Worm (Caenorhabditis elegans) whole organism, L1 larva: Measurements from ENCODE around the gene cal-2.

Experiments used
- C04F5.9 ChIP-seq: sonication (generic microtip); optimal IDR thresholded peaks from 2 replicates; lab custom pipeline; 2016; ENCODE audit warnings: missing genetic modification characterization, missing compliant biosample characterization
- C16A3.4 ChIP-seq: fragments of 150-350 bp; optimal IDR thresholded peaks from 2 replicates; lab custom pipeline; 2014; ENCODE audit warnings: missing biosample characterization, missing genetic modification characterization
- C34B4.2 ChIP-seq: sonication (generic microtip); optimal IDR thresholded peaks from 2 replicates; lab custom pipeline; 2017; ENCODE audit warnings: mild to moderate bottlenecking, missing genetic modification characterization, missing compliant biosample characterization
- aha-1 ChIP-seq: fragments of 150-350 bp; optimal IDR thresholded peaks from 2 replicates; lab custom pipeline; 2014; ENCODE audit warnings: missing biosample characterization, missing genetic modification characterization
- alr-1 ChIP-seq: fragments of 200-800 bp; sonication (Bioruptor generic); optimal IDR thresholded peaks from 2 replicates; lab custom pipeline; 2018; ENCODE audit warnings: borderline replicate concordance, mild to moderate bottlenecking, missing genetic modification characterization, missing compliant biosample characterization
- ceh-8 ChIP-seq: fragments of 200-800 bp; sonication (Bioruptor generic); optimal IDR thresholded peaks from 2 replicates; lab custom pipeline; 2018; ENCODE audit warnings: mild to moderate bottlenecking, missing genetic modification characterization, moderate library complexity, missing compliant biosample characterization
- ceh-82 ChIP-seq, 3 experiments: fragments of 150-350 bp in 1 of 3; sonication (generic microtip) in 2 of 3; optimal IDR thresholded peaks; 2 replicates each; lab custom pipeline; 2014 to 2017; ENCODE audit warnings: missing biosample characterization in 3 of 3, missing genetic modification characterization in 3 of 3
- ceh-90 ChIP-seq: sonication (generic microtip); optimal IDR thresholded peaks from 2 replicates; lab custom pipeline; 2016; ENCODE audit warnings: missing genetic modification characterization, missing compliant biosample characterization
- efl-3 ChIP-seq: fragments of 200-800 bp; sonication (Bioruptor generic); optimal IDR thresholded peaks from 2 replicates; lab custom pipeline; 2018; ENCODE audit warnings: mild to moderate bottlenecking, missing genetic modification characterization, missing compliant biosample characterization
- egl-27 ChIP-seq, 2 experiments: fragments of 150-350 bp in 1 of 2; sonication (generic microtip); optimal IDR thresholded peaks; 3 replicates each; lab custom pipeline; 2017 to 2018; ENCODE audit warnings: missing biosample characterization in 2 of 2, missing genetic modification characterization in 2 of 2, missing genetic modification reagents in 2 of 2
- elt-2 ChIP-seq: sonication (generic microtip); optimal IDR thresholded peaks from 2 replicates; lab custom pipeline; 2016; ENCODE audit warnings: missing genetic modification characterization, mild to moderate bottlenecking, inconsistent platforms, missing compliant biosample characterization, missing genetic modification reagents
- elt-3 ChIP-seq, 6 experiments: fragments of 150-350 bp in 1 of 6; sonication (generic microtip); optimal IDR thresholded peaks; 2 replicates each; lab custom pipeline; 2017 to 2018; ENCODE audit warnings: missing biosample characterization in 6 of 6, missing genetic modification characterization in 6 of 6, inconsistent platforms in 1 of 6
- ets-5 ChIP-seq: fragments of 200-800 bp; sonication (Bioruptor generic); IDR thresholded peaks from 2 replicates; pipeline ENCODE4 v1.3.6; 2022; ENCODE audit warnings: missing genetic modification characterization, missing compliant biosample characterization
- fkh-10 ChIP-seq: sonication (generic microtip); optimal IDR thresholded peaks from 2 replicates; lab custom pipeline; 2017; ENCODE audit warnings: missing biosample characterization, missing genetic modification reagents, missing genetic modification characterization
- fkh-4 ChIP-seq: sonication (generic microtip); optimal IDR thresholded peaks from 2 replicates; lab custom pipeline; 2016; ENCODE audit warnings: missing compliant biosample characterization, missing genetic modification characterization, borderline replicate concordance
- fkh-8 ChIP-seq: sonication (generic microtip); optimal IDR thresholded peaks from 2 replicates; lab custom pipeline; 2016; ENCODE audit warnings: mild to moderate bottlenecking, missing genetic modification characterization, missing compliant biosample characterization
- fos-1 ChIP-seq: fragments of 150-350 bp; optimal IDR thresholded peaks from 2 replicates; lab custom pipeline; 2014; ENCODE audit warnings: missing biosample characterization, missing genetic modification characterization
- grh-1 ChIP-seq: fragments of 200-800 bp; sonication (Bioruptor generic); IDR thresholded peaks from 2 replicates; pipeline ENCODE4 v1.3.6; 2022; ENCODE audit warnings: missing genetic modification reagents, missing genetic modification characterization, missing compliant biosample characterization
- hlh-17 ChIP-seq: fragments of 200-800 bp; sonication (Bioruptor generic); optimal IDR thresholded peaks from 2 replicates; lab custom pipeline; 2018; ENCODE audit warnings: missing genetic modification characterization, mild to moderate bottlenecking, missing compliant biosample characterization, moderate library complexity, borderline replicate concordance
- isw-1 ChIP-seq: fragments of 200-800 bp; sonication (Bioruptor generic); IDR thresholded peaks from 2 replicates; pipeline ENCODE4 v1.3.6; 2022; ENCODE audit warnings: missing genetic modification characterization, missing compliant biosample characterization
- jun-1 ChIP-seq: fragments of 150-350 bp; optimal IDR thresholded peaks from 2 replicates; lab custom pipeline; 2014; ENCODE audit warnings: missing biosample characterization, missing genetic modification reagents, missing genetic modification characterization
- lin-14 ChIP-seq: fragments of 200-800 bp; sonication (Bioruptor generic); optimal IDR thresholded peaks from 2 replicates; lab custom pipeline; 2018; ENCODE audit warnings: mild to moderate bottlenecking, missing genetic modification characterization, moderate library complexity, missing compliant biosample characterization
- lin-15B ChIP-seq: fragments of 150-350 bp; sonication (generic microtip); optimal IDR thresholded peaks from 3 replicates; lab custom pipeline; 2014; ENCODE audit warnings: missing biosample characterization, missing genetic modification characterization
- lin-35 ChIP-seq, 2 experiments: fragments of 150-350 bp; optimal IDR thresholded peaks; 2 replicates each; lab custom pipeline; 2014; ENCODE audit warnings: missing biosample characterization in 2 of 2, missing genetic modification characterization in 2 of 2, missing genetic modification reagents in 2 of 2
- lin-39 ChIP-seq: fragments of 150-350 bp; optimal IDR thresholded peaks from 2 replicates; lab custom pipeline; 2014; ENCODE audit warnings: missing biosample characterization, missing genetic modification reagents, missing genetic modification characterization
- lsy-2 ChIP-seq, 2 experiments: fragments of 150-350 bp; optimal IDR thresholded peaks; 2 replicates each; lab custom pipeline; 2014; ENCODE audit warnings: missing biosample characterization in 2 of 2, missing genetic modification characterization in 2 of 2
- mab-9 ChIP-seq: fragments of 200-800 bp; sonication (Bioruptor generic); IDR thresholded peaks from 2 replicates; pipeline ENCODE4 v1.3.6; 2022; ENCODE audit warnings: missing genetic modification reagents, missing genetic modification characterization, missing compliant biosample characterization
- mdl-1 ChIP-seq, 2 experiments: fragments of 150-350 bp; optimal IDR thresholded peaks; 2 replicates each; lab custom pipeline; 2014 to 2017; ENCODE audit warnings: missing biosample characterization in 2 of 2, missing genetic modification characterization in 2 of 2, inconsistent platforms in 1 of 2
- mep-1 ChIP-seq: fragments of 150-350 bp; optimal IDR thresholded peaks from 2 replicates; lab custom pipeline; 2014; ENCODE audit warnings: missing biosample characterization, missing genetic modification characterization
- nhr-12 ChIP-seq: sonication (generic microtip); optimal IDR thresholded peaks from 2 replicates; lab custom pipeline; 2017; ENCODE audit warnings: missing biosample characterization, missing genetic modification characterization
- nhr-20 ChIP-seq: sonication (generic microtip); optimal IDR thresholded peaks from 2 replicates; lab custom pipeline; 2016; ENCODE audit warnings: mild to moderate bottlenecking, missing genetic modification characterization, missing compliant biosample characterization
- nhr-47 ChIP-seq: sonication (generic microtip); optimal IDR thresholded peaks from 2 replicates; lab custom pipeline; 2016; ENCODE audit warnings: mild to moderate bottlenecking, missing genetic modification characterization, moderate library complexity, missing compliant biosample characterization
- nhr-71 ChIP-seq: sonication (generic microtip); optimal IDR thresholded peaks from 2 replicates; lab custom pipeline; 2016; ENCODE audit warnings: mild to moderate bottlenecking, missing genetic modification characterization, moderate library complexity, missing compliant biosample characterization
- nhr-76 ChIP-seq: sonication (generic microtip); optimal IDR thresholded peaks from 2 replicates; lab custom pipeline; 2017; ENCODE audit warnings: missing biosample characterization, missing genetic modification characterization
- nhr-77 ChIP-seq: fragments of 150-350 bp; optimal IDR thresholded peaks from 2 replicates; lab custom pipeline; 2014; ENCODE audit warnings: missing biosample characterization, missing genetic modification characterization
- nhr-84 ChIP-seq: sonication (generic microtip); optimal IDR thresholded peaks from 2 replicates; lab custom pipeline; 2017; ENCODE audit warnings: missing biosample characterization, missing genetic modification characterization
- pax-3 ChIP-seq: fragments of 200-800 bp; sonication (Bioruptor generic); optimal IDR thresholded peaks from 2 replicates; lab custom pipeline; 2018; ENCODE audit warnings: mild to moderate bottlenecking, missing genetic modification characterization, moderate library complexity, missing compliant biosample characterization
- pqm-1 ChIP-seq: sonication (generic microtip); optimal IDR thresholded peaks from 3 replicates; lab custom pipeline; 2017; ENCODE audit warnings: missing biosample characterization, missing genetic modification characterization
- rnt-1 ChIP-seq: sonication (generic microtip); optimal IDR thresholded peaks from 2 replicates; lab custom pipeline; 2016; ENCODE audit warnings: mild to moderate bottlenecking, missing genetic modification characterization, moderate library complexity, missing compliant biosample characterization
- skn-1 ChIP-seq: fragments of 150-350 bp; optimal IDR thresholded peaks from 2 replicates; lab custom pipeline; 2014; ENCODE audit warnings: missing biosample characterization, missing genetic modification characterization
- sptf-1 ChIP-seq: fragments of 150-350 bp; optimal IDR thresholded peaks from 2 replicates; lab custom pipeline; 2014; ENCODE audit warnings: missing biosample characterization, missing genetic modification characterization
- tlp-1 ChIP-seq: fragments of 150-350 bp; optimal IDR thresholded peaks from 2 replicates; lab custom pipeline; 2014; ENCODE audit warnings: missing biosample characterization, missing genetic modification characterization
- unc-30 ChIP-seq: sonication (generic microtip); optimal IDR thresholded peaks from 2 replicates; lab custom pipeline; 2017; ENCODE audit warnings: missing biosample characterization, missing genetic modification characterization
- unc-98 ChIP-seq: fragments of 200-800 bp; sonication (Bioruptor generic); IDR thresholded peaks from 2 replicates; pipeline ENCODE4 v1.3.6; 2022; ENCODE audit warnings: missing genetic modification characterization, missing compliant biosample characterization
- vab-15 ChIP-seq: sonication (generic microtip); optimal IDR thresholded peaks from 2 replicates; lab custom pipeline; 2017; ENCODE audit warnings: missing genotype, mild to moderate bottlenecking, missing genetic modification characterization, missing compliant biosample characterization
- zag-1 ChIP-seq: fragments of 150-350 bp; optimal IDR thresholded peaks from 2 replicates; lab custom pipeline; 2014; ENCODE audit warnings: missing biosample characterization, missing genetic modification characterization
- ztf-4 ChIP-seq: fragments of 150-350 bp; optimal IDR thresholded peaks from 2 replicates; lab custom pipeline; 2014; ENCODE audit warnings: missing biosample characterization, missing genetic modification characterization

cal-2 gene

ce11 chrII:8964835-8965234 is 4.3 kb downstream of the cal-2 start, which contains the start of the genes ndub-3 and C18E9.2 (continued):
- TF ChIP-seq fkh-4 (tag; lab: Kevin White, UChicago), result no peak
- peak; percentile 1 for TF ChIP-seq nhr-47 (tag; lab: Kevin White, UChicago)
- TF ChIP-seq C16A3.4 (tag; lab: Kevin White, UChicago), result peak; percentile 55
- TF ChIP-seq ztf-4 (tag; lab: Kevin White, UChicago), result no peak

- peak; percentile 98 for TF ChIP-seq lin-35 (GFP tag; optimal IDR thresholded peaks at IDR 0.05; lab: Kevin White, UChicago)
- TF ChIP-seq lin-14, result peak; percentile 90
- TF ChIP-seq mdl-1 (tag; optimal IDR thresholded peaks at IDR 0.05; lab: Kevin White, UChicago), result peak in 1 of 2 experiments; percentile 65
- TF ChIP-seq efl-3 (GFP tag; lab: Kevin White, UChicago), result no peak
- no peak for TF ChIP-seq nhr-12
- TF ChIP-seq ceh-8, result peak; percentile 72
- peak; percentile 62; the same call in 1 of the 2 replicates for TF ChIP-seq mab-9 (GFP tag; lab: Robert Waterston, UW)
- peak; percentile 76 to 92 (median 80) for TF ChIP-seq ceh-82 (tag; optimal IDR thresholded peaks at IDR 0.05; lab: Kevin White, UChicago)
- no peak for TF ChIP-seq alr-1 (tag; lab: Kevin White, UChicago)
- TF ChIP-seq jun-1, result peak; percentile 84
- peak; percentile 87 for TF ChIP-seq isw-1 (GFP tag; lab: Robert Waterston, UW)
- TF ChIP-seq grh-1 (GFP tag; lab: Robert Waterston, UW), result peak; percentile 63
- peak; percentile 54 for TF ChIP-seq nhr-77 (tag; lab: Kevin White, UChicago)
- TF ChIP-seq tlp-1 (tag; lab: Kevin White, UChicago), result no peak
- peak; percentile 21 for TF ChIP-seq zag-1
- no peak for TF ChIP-seq unc-30 (tag; lab: Kevin White, UChicago)
- peak; percentile 87 for TF ChIP-seq nhr-20 (tag; lab: Kevin White, UChicago)
- no peak for TF ChIP-seq pqm-1 (tag; lab: Kevin White, UChicago)
- TF ChIP-seq ceh-90 (tag; lab: Kevin White, UChicago), result peak; percentile 38
- TF ChIP-seq C34B4.2 (tag; lab: Kevin White, UChicago), result no peak
- TF ChIP-seq elt-2, result peak; percentile 58
- TF ChIP-seq lsy-2 (tag; optimal IDR thresholded peaks at IDR 0.05; lab: Kevin White, UChicago), result peak; percentile 91
- TF ChIP-seq elt-3 (tag; optimal IDR thresholded peaks at IDR 0.05; lab: Kevin White, UChicago), result peak in 2 of 6 experiments; percentile 2 to 46
- no peak for TF ChIP-seq ets-5
- no peak for TF ChIP-seq sptf-1 (tag; lab: Kevin White, UChicago)
- TF ChIP-seq aha-1 (tag; lab: Kevin White, UChicago), result no peak
- TF ChIP-seq nhr-84 (tag; lab: Kevin White, UChicago), result no peak
- TF ChIP-seq fkh-8 (tag; lab: Kevin White, UChicago), result peak; percentile 80
- peak; percentile 66 for TF ChIP-seq pax-3 (tag; lab: Kevin White, UChicago)
- TF ChIP-seq fkh-10 (GFP tag; lab: Kevin White, UChicago), result peak; percentile 46
- peak; percentile 90 for TF ChIP-seq mep-1 (tag; lab: Kevin White, UChicago)
- peak; percentile 47 for TF ChIP-seq skn-1 (tag; lab: Kevin White, UChicago)
- TF ChIP-seq unc-98 (GFP tag; lab: Robert Waterston, UW), result no peak
- peak; percentile 72 for TF ChIP-seq lin-15B
- TF ChIP-seq vab-15 (tag; lab: Kevin White, UChicago), result no peak
- peak; percentile 74 for TF ChIP-seq fos-1 (tag; lab: Kevin White, UChicago)
- TF ChIP-seq hlh-17 (GFP tag; lab: Kevin White, UChicago), result no peak
- peak; percentile 75 for TF ChIP-seq C04F5.9 (tag; lab: Kevin White, UChicago)
- TF ChIP-seq nhr-71 (tag; lab: Kevin White, UChicago), result peak; percentile 93
- TF ChIP-seq egl-27 (tag; optimal IDR thresholded peaks at IDR 0.05; lab: Kevin White, UChicago), result no peak
- peak; percentile 60 for TF ChIP-seq fkh-4 (tag; lab: Kevin White, UChicago)
- TF ChIP-seq lin-39 (tag; lab: Kevin White, UChicago), result peak; percentile 90
- TF ChIP-seq nhr-76 (tag; lab: Kevin White, UChicago), result no peak
- peak; percentile 91 for TF ChIP-seq rnt-1 (tag; lab: Kevin White, UChicago)
These were observed 9.0 kb downstream of the cal-2 start, which contains the start of the genes szy-20 and C18E9.5 for ce11 chrII:8969251-8970183. TSS of gene szy-20 (minus strand) at chrII:8969333. TSS of gene C18E9.5 (plus strand) at chrII:8969980.
